Worm (Caenorhabditis elegans) whole organism, L2 larva: ENCODE data around the gene djr-1.1.

Source experiments
- R02D3.7 ChIP-seq: fragments of 150-350 bp; optimal IDR thresholded peaks from 2 replicates; lab custom pipeline; 2014; ENCODE audit warnings: missing biosample characterization, missing genetic modification characterization
- ama-1 ChIP-seq: fragments of 150-350 bp; optimal IDR thresholded peaks from 2 replicates; lab custom pipeline; 2018; ENCODE audit warnings: inconsistent platforms
- mdl-1 ChIP-seq, 2 experiments: fragments of 150-350 bp in 1 of 2; sonication (generic microtip) in 1 of 2; optimal IDR thresholded peaks; 2 replicates each; lab custom pipeline; 2017; ENCODE audit warnings: missing biosample characterization in 2 of 2, missing genetic modification characterization in 2 of 2
- nhr-12 ChIP-seq: fragments of 150-350 bp; optimal IDR thresholded peaks from 2 replicates; lab custom pipeline; 2014; ENCODE audit warnings: missing biosample characterization, missing genetic modification characterization
- nhr-237 ChIP-seq: fragments of 150-350 bp; optimal IDR thresholded peaks from 2 replicates; lab custom pipeline; 2014; ENCODE audit warnings: missing biosample characterization, missing genetic modification characterization
- nhr-6 ChIP-seq: fragments of 150-350 bp; optimal IDR thresholded peaks from 2 replicates; lab custom pipeline; 2014; ENCODE audit warnings: missing biosample characterization, missing genetic modification characterization
- unc-62 ChIP-seq: fragments of 150-350 bp; optimal IDR thresholded peaks from 2 replicates; lab custom pipeline; 2014; ENCODE audit warnings: missing biosample characterization, missing genetic modification reagents, missing genetic modification characterization

DNA sequence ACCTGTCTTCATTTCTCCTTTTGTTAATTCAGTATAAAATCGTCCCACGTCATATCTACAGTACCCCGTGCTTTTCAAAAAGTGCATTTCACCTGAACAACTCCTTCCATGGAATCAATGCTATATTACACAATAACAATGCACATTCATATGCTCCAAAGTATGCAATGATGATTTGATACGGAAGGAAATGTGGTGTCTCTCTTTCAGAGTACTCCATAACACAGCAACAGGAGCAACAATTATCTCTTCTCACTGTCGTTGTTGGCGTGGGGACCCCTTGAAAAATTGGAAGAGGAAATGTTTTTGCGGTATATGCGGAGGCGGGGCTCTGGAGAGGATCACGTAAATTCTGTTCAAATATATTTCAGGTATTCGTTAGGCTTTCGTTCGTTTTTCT lies 32.9 kb upstream of the djr-1.1 start, which contains the start of gene cat-2:
- TF ChIP-seq nhr-12 (tag; lab: Kevin White, UChicago) (no peak), mdl-1 (tag; optimal IDR thresholded peaks at IDR 0.05; lab: Kevin White, UChicago) (no peak), ama-1 (no peak), nhr-6 (tag; lab: Kevin White, UChicago) (no peak), unc-62 (no peak), nhr-237 (tag; lab: Kevin White, UChicago) (no peak), R02D3.7 (tag; lab: Kevin White, UChicago) (no peak)
